Fruit fly (Drosophila melanogaster) whole organism, embryonic: ENCODE measurements around the gene stas.
A peak's percentile ranks its signal among the peaks of the same experiment; 100 is the strongest.

Experiments used
- Ada2b ChIP-seq: fragments of 200-800 bp; sonication (Bioruptor generic); IDR thresholded peaks from 2 replicates; pipeline ENCODE4 v1.3.6; 2022; ENCODE audit warnings: missing biosample characterization, missing genetic modification characterization
- Adf1 ChIP-seq: fragments of 200-800 bp; sonication (Bioruptor generic); IDR thresholded peaks from 2 replicates; pipeline ENCODE4 v1.3.6; 2022; ENCODE audit warnings: missing biosample characterization, missing genetic modification characterization
- B-H2 ChIP-seq: fragments of 200-800 bp; sonication (Bioruptor generic); optimal IDR thresholded peaks from 2 replicates; lab custom pipeline; 2018; ENCODE audit warnings: missing biosample characterization, mild to moderate bottlenecking, missing genetic modification characterization
- CG11093 ChIP-seq: fragments of 200-800 bp; sonication (Bioruptor generic); IDR thresholded peaks from 3 replicates; pipeline ENCODE4 v1.3.6; 2022; ENCODE audit warnings: missing biosample characterization, missing genetic modification characterization
- CG11560 ChIP-seq: fragments of 200-800 bp; sonication (Bioruptor generic); IDR thresholded peaks from 3 replicates; pipeline ENCODE4 v1.3.6; 2022; ENCODE audit warnings: missing biosample characterization, missing genetic modification characterization
- CG12219 ChIP-seq: fragments of 200-800 bp; sonication (Bioruptor generic); optimal IDR thresholded peaks from 3 replicates; lab custom pipeline; 2018; ENCODE audit warnings: missing biosample characterization, mild to moderate bottlenecking, missing genetic modification characterization
- CG12391 ChIP-seq: fragments of 200-800 bp; sonication (Bioruptor generic); optimal IDR thresholded peaks from 3 replicates; lab custom pipeline; 2018; ENCODE audit warnings: missing biosample characterization, mild to moderate bottlenecking, missing genetic modification characterization, moderate library complexity
- CG14860 ChIP-seq: fragments of 200-800 bp; sonication (Bioruptor generic); IDR thresholded peaks from 3 replicates; pipeline ENCODE4 v1.3.6; 2022; ENCODE audit warnings: missing biosample characterization, missing genetic modification characterization; ENCODE audit not compliant: partially characterized antibody
- CG14965 ChIP-seq: fragments of 200-800 bp; sonication (Bioruptor generic); optimal IDR thresholded peaks from 2 replicates; lab custom pipeline; 2016; ENCODE audit warnings: missing biosample characterization, missing genetic modification characterization, borderline replicate concordance
- CG15514 ChIP-seq: fragments of 200-800 bp; sonication (Bioruptor generic); optimal IDR thresholded peaks from 3 replicates; lab custom pipeline; 2017; ENCODE audit warnings: missing biosample characterization, missing genetic modification characterization, mild to moderate bottlenecking, moderate library complexity, missing genetic modification reagents
- CG18599 ChIP-seq: fragments of 200-800 bp; sonication (Bioruptor generic); optimal IDR thresholded peaks from 3 replicates; lab custom pipeline; 2017; ENCODE audit warnings: missing biosample characterization, missing genetic modification characterization, mild to moderate bottlenecking, moderate library complexity, missing genetic modification reagents
- CG18619 ChIP-seq: fragments of 200-800 bp; sonication (Bioruptor generic); optimal IDR thresholded peaks from 3 replicates; lab custom pipeline; 2017; ENCODE audit warnings: missing biosample characterization, mild to moderate bottlenecking, missing genetic modification characterization
- CG4282 ChIP-seq: fragments of 200-800 bp; sonication (Bioruptor generic); optimal IDR thresholded peaks from 2 replicates; lab custom pipeline; 2016; ENCODE audit warnings: missing biosample characterization, missing genetic modification characterization
- CG4404 ChIP-seq: fragments of 200-800 bp; sonication (Bioruptor generic); IDR thresholded peaks from 2 replicates; pipeline ENCODE4 v1.3.6; 2022; ENCODE audit warnings: missing biosample characterization, missing genetic modification characterization
- CG4617 ChIP-seq: fragments of 200-800 bp; sonication (Bioruptor generic); optimal IDR thresholded peaks from 3 replicates; lab custom pipeline; 2016; ENCODE audit warnings: missing biosample characterization, missing genetic modification characterization, borderline replicate concordance
- CG6654 ChIP-seq: fragments of 200-800 bp; sonication (Bioruptor generic); optimal IDR thresholded peaks from 2 replicates; lab custom pipeline; 2017; ENCODE audit warnings: missing biosample characterization, mild to moderate bottlenecking, missing genetic modification characterization
- CG7357 ChIP-seq: fragments of 200-800 bp; sonication (Bioruptor generic); IDR thresholded peaks from 3 replicates; pipeline ENCODE4 v1.3.6; 2022; ENCODE audit warnings: missing biosample characterization, missing genetic modification characterization
- CG8290 ChIP-seq, 3 experiments: fragments of 200-800 bp; sonication (Bioruptor generic); optimal IDR thresholded peaks; 2 replicates each; lab custom pipeline; 2016 to 2019; ENCODE audit warnings: missing biosample characterization in 3 of 3, missing genetic modification characterization in 3 of 3, mild to moderate bottlenecking in 2 of 3, moderate library complexity in 1 of 3
- Chrac-16 ChIP-seq: fragments of 200-800 bp; sonication (Bioruptor generic); optimal IDR thresholded peaks from 3 replicates; lab custom pipeline; 2016; ENCODE audit warnings: missing biosample characterization, missing genetic modification characterization
- Dad ChIP-seq: fragments of 200-800 bp; sonication (Bioruptor generic); optimal IDR thresholded peaks from 3 replicates; lab custom pipeline; 2016; ENCODE audit warnings: missing biosample characterization, missing genetic modification characterization
- Dip3 ChIP-seq: fragments of 200-800 bp; sonication (Bioruptor generic); optimal IDR thresholded peaks from 3 replicates; lab custom pipeline; 2016; ENCODE audit warnings: missing biosample characterization, missing genetic modification characterization
- Doc2 ChIP-seq: fragments of 200-800 bp; sonication (Bioruptor generic); IDR thresholded peaks from 2 replicates; pipeline ENCODE4 v1.3.6; 2022; ENCODE audit warnings: missing biosample characterization, missing genetic modification characterization
- Drgx ChIP-seq: fragments of 200-800 bp; sonication (Bioruptor generic); IDR thresholded peaks from 2 replicates; pipeline ENCODE4 v1.3.6; 2022; ENCODE audit warnings: missing biosample characterization, missing genetic modification characterization
- GATAe ChIP-seq: fragments of 200-800 bp; sonication (Bioruptor generic); conservative IDR thresholded peaks from 2 replicates; pipeline ENCODE4 v1.3.6; 2022; ENCODE audit warnings: missing biosample characterization, missing genetic modification characterization
- HLH3B ChIP-seq: fragments of 200-800 bp; sonication (Bioruptor generic); IDR thresholded peaks from 2 replicates; pipeline ENCODE4 v1.3.6; 2022; ENCODE audit warnings: missing biosample characterization, missing genetic modification characterization
- Lim3 ChIP-seq: fragments of 200-800 bp; sonication (Bioruptor generic); IDR thresholded peaks from 2 replicates; pipeline ENCODE4 v1.3.6; 2022; ENCODE audit warnings: missing biosample characterization, missing genetic modification characterization
- Six4 ChIP-seq: fragments of 200-800 bp; sonication (Bioruptor generic); optimal IDR thresholded peaks from 2 replicates; lab custom pipeline; 2016; ENCODE audit warnings: missing biosample characterization, missing genetic modification characterization
- Trl ChIP-seq, 3 experiments: fragments of >200 bp in 2 of 3; fragments of 200-800 bp in 1 of 3; sonication (Bioruptor generic) in 1 of 3; optimal IDR thresholded peaks; 2 replicates in 1 of 3; 3 replicates in 2 of 3; lab custom pipeline; 2016 to 2017; ENCODE audit warnings: missing biosample characterization in 1 of 3, missing genetic modification characterization in 1 of 3
- abd-A ChIP-seq: fragments of 200-800 bp; sonication (Bioruptor generic); optimal IDR thresholded peaks from 3 replicates; lab custom pipeline; 2019; ENCODE audit warnings: missing biosample characterization, mild to moderate bottlenecking, missing genetic modification characterization, moderate library complexity
- ase ChIP-seq: fragments of 200-800 bp; sonication (Bioruptor generic); IDR thresholded peaks from 3 replicates; pipeline ENCODE4 v1.3.6; 2022; ENCODE audit warnings: missing biosample characterization, missing genetic modification characterization
- corto ChIP-seq: fragments of 200-800 bp; sonication (Bioruptor generic); optimal IDR thresholded peaks from 2 replicates; lab custom pipeline; 2016; ENCODE audit warnings: missing biosample characterization, mild to moderate bottlenecking, missing genetic modification characterization, moderate library complexity
- crp ChIP-seq, 2 experiments: fragments of 200-800 bp; sonication (Bioruptor generic); optimal IDR thresholded peaks; 2 replicates in 1 of 2; 3 replicates in 1 of 2; lab custom pipeline; 2017; ENCODE audit warnings: missing biosample characterization in 2 of 2, missing genetic modification characterization in 2 of 2, mild to moderate bottlenecking in 1 of 2, moderate library complexity in 1 of 2
- cwo ChIP-seq: fragments of 200-800 bp; sonication (Bioruptor generic); optimal IDR thresholded peaks from 3 replicates; lab custom pipeline; 2017; ENCODE audit warnings: missing biosample characterization, missing genetic modification characterization, mild to moderate bottlenecking, moderate library complexity, missing genetic modification reagents
- dati ChIP-seq: fragments of 200-800 bp; sonication (Bioruptor generic); IDR thresholded peaks from 2 replicates; pipeline ENCODE4 v1.3.6; 2022; ENCODE audit warnings: missing biosample characterization, missing genetic modification characterization
- emc ChIP-seq: fragments of 200-800 bp; sonication (Bioruptor generic); optimal IDR thresholded peaks from 2 replicates; lab custom pipeline; 2016; ENCODE audit warnings: missing biosample characterization, missing genetic modification characterization
- fru ChIP-seq: fragments of >200 bp; optimal IDR thresholded peaks from 2 replicates; lab custom pipeline; 2017
- hkb ChIP-seq, 2 experiments: fragments of 200-800 bp in 1 of 2; fragments of >200 bp in 1 of 2; sonication (Bioruptor generic) in 1 of 2; IDR thresholded peaks in 1 of 2; optimal IDR thresholded peaks in 1 of 2; 2 replicates each; pipeline versions ENCODE4 v1.3.6 to Lab custom; 2017 to 2022; ENCODE audit warnings: missing biosample characterization in 1 of 2, missing genetic modification characterization in 1 of 2
- nom ChIP-seq: fragments of 200-800 bp; sonication (Bioruptor generic); optimal IDR thresholded peaks from 2 replicates; lab custom pipeline; 2017; ENCODE audit warnings: missing biosample characterization, missing genetic modification characterization, mild to moderate bottlenecking, moderate library complexity, missing genetic modification reagents
- pfk ChIP-seq: fragments of 200-800 bp; sonication (Bioruptor generic); optimal IDR thresholded peaks from 2 replicates; lab custom pipeline; 2018; ENCODE audit warnings: missing biosample characterization, mild to moderate bottlenecking, missing genetic modification characterization, moderate library complexity
- pho ChIP-seq: fragments of 200-800 bp; sonication (Bioruptor generic); optimal IDR thresholded peaks from 2 replicates; lab custom pipeline; 2016; ENCODE audit warnings: missing biosample characterization, missing genetic modification characterization
- schlank ChIP-seq: fragments of 200-800 bp; sonication (Bioruptor generic); optimal IDR thresholded peaks from 2 replicates; lab custom pipeline; 2018; ENCODE audit warnings: missing biosample characterization, mild to moderate bottlenecking, missing genetic modification characterization
- sim ChIP-seq: fragments of 200-800 bp; sonication (Bioruptor generic); IDR thresholded peaks from 2 replicates; pipeline ENCODE4 v1.3.6; 2022; ENCODE audit warnings: missing biosample characterization, missing genetic modification characterization
- so ChIP-seq: fragments of 200-800 bp; sonication (Bioruptor generic); IDR thresholded peaks from 3 replicates; pipeline ENCODE4 v1.3.6; 2022; ENCODE audit warnings: missing biosample characterization, missing genetic modification characterization
- sqz ChIP-seq: fragments of 200-800 bp; sonication (Bioruptor generic); optimal IDR thresholded peaks from 3 replicates; lab custom pipeline; 2018; ENCODE audit warnings: missing biosample characterization, mild to moderate bottlenecking, missing genetic modification characterization
- stc ChIP-seq: fragments of 200-800 bp; sonication (Bioruptor generic); IDR thresholded peaks from 2 replicates; pipeline ENCODE4 v1.3.6; 2022; ENCODE audit warnings: missing biosample characterization, missing genetic modification characterization
- tgo ChIP-seq: fragments of 200-800 bp; sonication (Bioruptor generic); IDR thresholded peaks from 3 replicates; pipeline ENCODE4 v1.3.6; 2022; ENCODE audit warnings: missing biosample characterization, missing genetic modification characterization
- zfh1 ChIP-seq: fragments of 200-800 bp; sonication (Bioruptor generic); IDR thresholded peaks from 3 replicates; pipeline ENCODE4 v1.3.6; 2022; ENCODE audit warnings: missing biosample characterization, missing genetic modification characterization

The stas gene

DNA sequence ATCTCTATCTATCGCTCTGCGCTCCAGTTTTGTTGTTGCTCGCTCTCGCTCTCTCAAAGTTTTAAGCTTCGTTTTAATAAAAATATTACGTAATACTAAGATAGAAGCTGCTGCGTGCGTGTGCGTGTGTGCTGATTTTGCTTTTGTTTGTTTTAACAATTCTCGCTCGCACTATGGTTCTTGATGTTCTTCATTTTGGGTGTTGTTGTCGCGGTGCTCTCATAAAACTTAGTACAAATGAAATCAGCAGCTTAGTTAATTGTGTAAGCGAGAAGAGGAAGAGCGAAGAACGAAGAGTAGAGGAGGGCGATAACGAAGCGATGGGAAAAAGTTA is 31.4 kb upstream of the stas start (continued):
- no peak for TF ChIP-seq CG7357 (GFP tag; lab: Robert Waterston, UW)
- TF ChIP-seq Six4 (GFP tag; lab: Kevin White, UChicago), result no peak
- no peak for TF ChIP-seq dati
- no peak for TF ChIP-seq Lim3 (GFP tag; lab: Robert Waterston, UW)
- TF ChIP-seq CG12391 (tag; lab: Kevin White, UChicago), result no peak
- TF ChIP-seq corto (GFP tag; lab: Kevin White, UChicago), result no peak
- no peak for TF ChIP-seq CG18599 (GFP tag; lab: Kevin White, UChicago)
- no peak for TF ChIP-seq Chrac-16 (GFP tag; lab: Kevin White, UChicago)
- no peak for TF ChIP-seq schlank
- no peak for TF ChIP-seq CG14860
- TF ChIP-seq fru (lab: Kevin White, UChicago), result no peak
- TF ChIP-seq CG15514, result peak; percentile 7
- no peak for TF ChIP-seq emc (GFP tag; lab: Kevin White, UChicago)
- TF ChIP-seq, all 482 proteins: peak for 13

DNA sequence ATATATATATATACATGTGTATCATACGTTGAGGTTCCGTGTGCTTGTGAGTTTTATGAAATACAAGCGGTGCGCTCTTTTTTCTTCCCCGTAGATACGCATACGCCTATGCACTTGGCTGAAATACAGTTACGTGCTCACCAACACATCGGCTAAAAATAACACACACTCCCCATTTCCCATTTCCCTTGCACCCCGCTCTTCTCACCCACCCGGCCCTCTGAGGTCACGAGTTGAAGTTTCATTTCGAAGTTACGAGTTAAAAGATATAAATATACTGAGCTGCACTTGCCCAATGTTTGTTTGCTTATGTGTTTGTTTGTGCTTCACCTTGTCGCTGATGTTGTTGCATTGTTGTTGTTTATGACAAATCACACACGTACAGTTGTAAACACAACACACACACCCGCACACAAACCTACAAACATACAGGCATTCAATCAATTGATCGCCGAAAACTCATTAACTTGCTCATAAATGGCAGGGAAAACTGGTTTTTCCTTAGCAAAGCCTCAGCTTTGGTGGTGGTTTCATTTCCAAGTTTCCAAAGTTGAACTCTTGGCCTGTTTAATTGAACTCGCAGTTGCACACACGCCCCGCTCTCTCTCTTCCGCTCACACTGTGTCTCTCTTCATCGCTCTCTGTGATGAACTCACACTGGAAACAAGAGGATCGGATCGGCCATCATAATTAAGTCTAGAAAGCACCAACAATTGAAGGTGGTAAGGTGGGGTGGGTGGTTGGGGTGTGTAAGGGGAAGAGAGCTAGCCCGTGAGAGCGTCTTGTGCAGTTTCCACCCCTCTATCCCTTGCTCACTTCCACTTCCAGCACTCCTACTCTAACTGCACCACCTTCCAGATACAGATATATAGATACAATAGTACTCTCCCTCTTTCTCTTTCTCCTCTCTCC is 30.8 kb upstream of the stas start:
- TF ChIP-seq sqz (GFP tag; lab: Kevin White, UChicago) (peak; percentile 4), CG4404 (no peak), CG4617 (no peak), pfk (no peak), Dad (no peak), crp (GFP tag; optimal IDR thresholded peaks at IDR 0.05; lab: Kevin White, UChicago) (no peak), Adf1 (GFP tag; lab: Robert Waterston, UW) (no peak), CG8290 (GFP tag; optimal IDR thresholded peaks at IDR 0.05; lab: Kevin White, UChicago) (no peak), CG8290 (tag; optimal IDR thresholded peaks at IDR 0.05; lab: Kevin White, UChicago) (peak in 1 of 2 experiments; percentile 49), HLH3B (GFP tag; lab: Robert Waterston, UW) (no peak), B-H2 (no peak), ase (GFP tag; lab: Robert Waterston, UW) (no peak), CG6654 (no peak), CG11560 (tag; lab: Robert Waterston, UW) (no peak), CG4282 (GFP tag; lab: Kevin White, UChicago) (no peak), Drgx (GFP tag; lab: Robert Waterston, UW) (0 out of 2 replicates have a peak, but pooled peaks have one; percentile 19), cwo (no peak), CG7357 (GFP tag; lab: Robert Waterston, UW) (no peak), nom (GFP tag; lab: Kevin White, UChicago) (no peak), sim (GFP tag; lab: Robert Waterston, UW) (no peak), abd-A (peak; percentile 36), hkb (optimal IDR thresholded peaks at IDR 0.05; lab: Kevin White, UChicago) (no peak), hkb (GFP tag; IDR thresholded peaks at IDR 0.05; lab: Robert Waterston, UW) (peak; percentile 6; the same call in 1 of the 2 replicates), stc (no peak), Trl (optimal IDR thresholded peaks at IDR 0.05; lab: Kevin White, UChicago) (peak; percentile 86 to 94), Trl (GFP tag; optimal IDR thresholded peaks at IDR 0.05; lab: Kevin White, UChicago) (no peak), Doc2 (GFP tag; lab: Robert Waterston, UW) (no peak), CG11093 (GFP tag; lab: Robert Waterston, UW) (no peak), pho (GFP tag; lab: Kevin White, UChicago) (no peak), Dip3 (no peak), CG18619 (GFP tag; lab: Kevin White, UChicago) (no peak), CG12219 (GFP tag; lab: Kevin White, UChicago) (peak; percentile 6), tgo (GFP tag; lab: Robert Waterston, UW) (no peak), so (GFP tag; lab: Robert Waterston, UW) (0 out of 3 replicates have a peak, but pooled peaks have one; percentile 32), zfh1 (GFP tag; lab: Robert Waterston, UW) (no peak), GATAe (no peak), CG14965 (no peak), Ada2b (GFP tag; lab: Robert Waterston, UW) (no peak)
